Fruit fly (Drosophila melanogaster) whole organism, larva: Measurements from ENCODE around the gene CG16959.

Experiments
- noc ChIP-seq: fragments of 200-800 bp; sonication (Bioruptor generic); optimal IDR thresholded peaks from 3 replicates; lab custom pipeline; 2019; ENCODE audit warnings: missing biosample characterization, mild to moderate bottlenecking, missing genetic modification characterization, moderate library complexity

The CG16959 gene

DNA sequence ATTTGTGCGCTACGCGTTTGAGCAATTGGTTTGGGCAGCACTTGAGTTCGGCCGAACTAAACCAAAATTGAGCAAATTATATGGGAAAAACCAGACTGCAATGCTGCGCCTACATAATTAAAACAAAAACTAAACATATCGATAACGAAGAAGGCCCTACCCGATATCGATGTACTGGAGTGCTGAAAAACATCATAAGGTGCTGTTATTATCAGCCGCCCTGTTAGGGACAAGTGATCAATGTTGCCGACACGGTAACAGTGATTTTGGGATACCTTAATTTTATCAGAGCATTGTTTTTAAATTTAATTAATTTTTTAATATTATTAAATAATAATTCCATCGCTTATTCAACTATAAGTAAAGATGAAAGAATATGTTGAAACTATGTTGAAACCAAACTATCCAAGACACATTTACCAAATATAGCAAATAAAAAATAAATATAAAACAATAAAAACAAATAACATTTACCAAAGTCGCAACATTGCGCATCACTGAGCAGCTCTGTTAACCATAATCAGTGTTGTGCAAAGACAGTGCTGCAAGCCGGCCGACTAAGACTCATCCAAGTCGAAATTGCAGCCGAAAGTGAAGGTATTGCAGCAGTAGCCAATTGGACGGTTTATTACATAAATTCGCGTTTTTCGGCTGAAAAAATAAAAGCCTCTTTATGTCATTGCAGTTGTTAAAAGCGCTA, 30.4 kb downstream of the CG16959 start, which contains the start of the genes sstn, Plp and GlyRS:
sstn (minus strand) TSS at position 131 of the 700 bp plus-strand sequence.
Plp (minus strand) TSS at position 136 of the 700 bp plus-strand sequence.
GlyRS (plus strand) TSS at position 554 of the 700 bp plus-strand sequence.
- peak; percentile 58 for TF ChIP-seq noc (tag; lab: Kevin White, UChicago)

DNA sequence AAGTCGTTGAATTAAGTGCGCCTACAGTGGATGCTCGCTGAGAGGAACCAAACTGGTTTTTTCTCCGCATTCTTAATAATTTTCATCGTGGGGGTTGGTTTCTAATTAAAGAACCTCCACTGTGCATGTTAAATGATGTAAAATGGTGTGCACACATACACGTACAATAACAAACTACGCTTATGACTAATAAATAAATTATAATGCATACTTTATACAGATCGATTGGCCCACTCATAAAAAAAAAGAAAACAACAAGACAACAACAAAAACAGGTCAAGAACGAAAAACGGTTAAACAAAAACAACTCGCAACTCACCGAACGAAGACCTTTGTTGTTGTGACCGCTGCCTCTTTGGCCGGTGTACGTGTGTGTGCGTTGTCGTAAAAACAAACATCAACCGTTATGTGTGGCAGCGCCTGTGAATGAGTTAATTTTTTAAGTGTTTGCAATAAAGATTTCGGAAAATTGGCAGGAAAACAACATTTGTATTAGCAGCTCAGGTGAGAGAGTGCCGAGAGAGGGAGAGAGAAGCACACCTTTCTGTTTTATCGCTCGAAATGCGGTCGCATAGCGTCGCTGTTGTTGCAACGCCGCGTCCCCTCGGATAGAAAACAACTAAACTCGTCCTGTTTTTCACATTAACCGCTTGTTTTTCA, 31.1 kb downstream of the CG16959 start:
- TF ChIP-seq noc (tag; lab: Kevin White, UChicago): no peak

DNA sequence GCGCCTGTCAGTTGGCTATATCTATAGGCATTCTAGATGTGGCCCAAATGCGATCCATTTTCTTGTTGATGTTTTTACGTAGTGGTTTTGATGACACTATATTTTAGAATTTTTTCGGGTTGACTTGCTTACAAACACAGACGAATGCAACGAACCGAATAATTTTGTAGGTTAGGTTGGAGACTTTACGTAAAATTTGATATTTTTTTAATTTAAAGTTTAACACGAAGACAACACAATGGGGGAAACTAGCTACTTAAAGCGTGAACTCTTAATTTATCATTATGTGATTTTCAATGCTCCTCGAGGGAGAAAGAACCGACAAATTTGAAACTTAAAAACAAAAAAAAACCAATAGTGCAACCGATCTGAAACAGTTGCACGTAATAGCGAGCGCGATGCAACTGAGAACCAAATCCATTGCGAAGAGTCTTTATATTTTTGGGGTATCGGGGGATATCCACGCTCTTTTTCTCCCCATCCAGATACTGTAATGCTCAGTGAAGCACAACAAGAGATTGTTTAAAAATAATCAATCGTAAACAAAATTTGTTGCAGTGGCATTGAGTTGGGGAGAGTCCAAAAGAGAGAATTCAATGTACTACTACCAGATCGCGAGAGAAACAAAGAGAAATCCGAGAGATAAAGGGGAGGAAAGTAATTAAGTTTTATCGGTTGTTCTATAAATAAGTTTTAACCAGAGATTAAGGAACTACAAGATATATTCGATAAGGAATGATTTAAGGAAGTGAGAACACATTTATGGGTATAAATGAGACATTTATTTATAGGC, 35.0 kb downstream of the CG16959 start:
- no peak for TF ChIP-seq noc (tag; lab: Kevin White, UChicago)

DNA sequence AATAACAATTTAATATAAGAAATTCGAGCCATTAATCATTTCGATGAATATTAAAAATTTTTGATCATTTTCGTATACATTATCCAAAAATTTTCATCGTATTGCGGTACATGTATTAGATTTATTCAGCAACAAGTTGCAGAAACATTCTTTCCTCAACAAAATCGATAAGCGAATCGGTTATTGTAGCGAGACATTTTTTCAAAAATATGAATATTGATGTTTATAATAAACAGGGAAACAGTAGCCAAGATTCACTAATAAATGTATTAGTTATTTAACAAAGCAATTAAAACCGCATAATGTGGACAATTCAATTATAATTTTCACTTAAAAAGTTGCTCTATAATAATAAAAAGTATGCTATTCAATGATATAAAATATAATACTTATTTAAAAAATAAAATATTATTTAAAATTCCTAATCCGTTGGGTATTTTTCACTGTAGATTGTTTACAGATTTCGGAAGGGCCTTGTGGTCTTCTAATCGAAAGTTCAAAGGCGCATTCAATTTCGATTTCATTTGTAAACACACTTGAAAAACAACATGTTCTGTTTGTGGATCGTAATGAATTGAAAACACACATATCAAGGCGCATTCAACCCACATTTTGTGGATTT, 35.9 kb downstream of the CG16959 start:
- TF ChIP-seq noc (tag; lab: Kevin White, UChicago): no peak

DNA sequence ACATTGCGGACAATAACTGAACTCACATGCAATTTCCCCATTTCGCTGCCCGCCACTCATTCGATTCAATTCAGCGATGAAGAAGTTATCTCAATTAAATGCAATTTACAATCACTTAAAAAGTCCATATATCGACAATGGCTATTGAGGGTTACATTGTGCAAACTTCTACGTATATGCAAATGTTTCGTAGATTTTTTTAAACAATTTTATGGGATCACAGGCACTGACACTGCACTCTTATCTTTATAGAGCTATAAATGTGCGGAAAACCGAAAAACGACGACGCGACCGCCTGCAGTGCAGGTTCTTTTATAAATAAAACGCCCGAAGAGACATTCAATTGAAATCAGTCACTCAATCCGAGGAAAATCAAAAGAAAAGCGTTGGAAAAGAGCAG, 36.8 kb downstream of the CG16959 start:
- no peak for TF ChIP-seq noc (tag; lab: Kevin White, UChicago)

DNA sequence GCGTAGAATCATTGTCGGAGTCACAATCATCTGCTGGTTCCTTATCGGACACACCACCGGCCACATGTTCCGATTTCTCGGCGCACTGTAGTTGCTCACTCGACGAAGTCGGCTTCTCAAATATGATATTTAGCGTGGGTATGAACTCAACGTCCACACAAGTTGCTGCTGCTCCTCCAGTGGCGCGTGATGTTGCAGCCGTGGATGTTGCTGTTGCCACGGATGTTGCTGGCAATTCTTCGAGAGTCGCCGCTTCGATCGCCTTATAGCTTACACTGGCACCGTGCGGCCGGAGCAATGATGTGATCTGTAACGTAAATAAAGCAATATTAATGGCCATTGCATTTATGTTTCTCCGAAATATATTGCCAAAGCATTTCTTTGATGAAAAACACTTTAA, 40.8 kb downstream of the CG16959 start:
- TF ChIP-seq noc (tag; lab: Kevin White, UChicago): no peak

DNA sequence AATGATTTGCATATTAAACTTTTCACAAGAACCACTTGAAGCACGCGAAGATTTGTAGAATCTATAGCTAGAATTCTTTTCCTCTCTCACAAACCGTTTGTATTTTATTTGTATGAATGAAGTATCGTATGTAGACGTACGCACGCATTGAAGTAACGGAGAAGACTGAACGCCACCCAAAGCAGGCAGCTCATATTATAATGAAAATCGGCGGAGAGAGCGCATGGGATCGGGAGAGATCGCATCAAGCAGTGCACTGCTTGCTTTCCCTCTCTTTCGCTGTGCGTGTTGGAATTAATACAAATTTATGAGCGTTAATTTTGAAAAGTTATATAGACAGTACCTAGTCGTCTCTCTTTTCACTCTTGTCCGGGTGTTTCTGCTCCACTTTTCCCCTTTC, 45.8 kb downstream of the CG16959 start:
- no peak for TF ChIP-seq noc (tag; lab: Kevin White, UChicago)

DNA sequence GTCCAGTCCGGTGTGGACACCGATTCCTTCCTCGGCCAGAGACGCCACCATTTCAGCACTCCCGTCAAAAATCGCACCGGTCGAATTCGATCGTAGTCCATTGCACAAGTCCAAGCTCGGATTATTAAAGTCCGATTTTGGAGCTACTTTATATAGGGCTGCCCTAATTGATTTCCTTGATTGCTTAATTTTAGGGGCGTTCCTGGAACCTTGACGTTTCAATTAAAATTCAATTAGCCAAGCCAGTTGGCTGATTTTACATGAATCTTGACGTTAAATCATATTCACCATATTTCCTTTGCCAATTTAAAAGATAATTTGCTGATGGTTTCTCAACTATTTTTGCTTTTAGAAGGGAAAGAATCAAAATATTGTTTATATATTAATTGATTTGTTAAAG, 46.8 kb downstream of the CG16959 start, which contains the start of gene Or71a:
Or71a (minus strand) TSS at position 101 of the 400 bp plus-strand sequence.
- TF ChIP-seq noc (tag; lab: Kevin White, UChicago): no peak

DNA sequence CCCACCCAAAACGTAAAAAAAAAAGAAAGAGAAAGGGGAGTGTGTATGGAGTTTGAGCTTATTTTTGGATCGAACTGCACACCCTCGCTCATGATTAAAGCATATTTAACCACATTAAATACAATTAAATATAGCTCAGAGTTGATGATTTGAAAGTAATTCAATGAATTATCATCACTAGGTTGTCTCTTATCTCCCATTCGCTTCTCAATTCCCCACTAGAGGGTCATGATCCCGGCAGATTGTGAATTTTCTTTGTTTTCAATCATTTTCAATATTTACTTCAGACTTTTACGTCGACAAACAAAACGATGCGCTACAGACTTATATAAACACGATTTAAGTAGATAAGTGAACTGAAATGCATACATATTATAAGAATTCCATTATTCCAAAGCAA, 48.7 kb downstream of the CG16959 start:
- TF ChIP-seq noc (tag; lab: Kevin White, UChicago): no peak

DNA sequence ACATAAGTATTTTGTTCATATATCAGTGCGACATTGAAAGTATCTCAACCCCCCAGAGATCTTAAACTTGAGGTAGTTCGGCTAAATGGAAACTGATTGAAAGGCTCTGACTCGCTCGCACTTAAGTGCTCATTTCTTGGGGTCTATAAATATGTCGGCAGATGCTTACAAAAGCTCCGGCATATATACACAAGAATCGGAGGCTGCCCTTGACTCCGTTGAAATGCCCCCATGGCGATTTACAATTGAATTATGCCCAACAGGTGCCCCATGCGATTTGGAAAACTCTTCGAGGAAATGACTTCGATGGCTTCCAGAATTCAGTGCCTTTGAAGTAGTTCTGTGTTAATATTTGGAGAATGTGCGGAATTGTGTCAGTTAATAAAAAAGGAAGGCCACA, 51.4 kb downstream of the CG16959 start:
- no peak for TF ChIP-seq noc (tag; lab: Kevin White, UChicago)

DNA sequence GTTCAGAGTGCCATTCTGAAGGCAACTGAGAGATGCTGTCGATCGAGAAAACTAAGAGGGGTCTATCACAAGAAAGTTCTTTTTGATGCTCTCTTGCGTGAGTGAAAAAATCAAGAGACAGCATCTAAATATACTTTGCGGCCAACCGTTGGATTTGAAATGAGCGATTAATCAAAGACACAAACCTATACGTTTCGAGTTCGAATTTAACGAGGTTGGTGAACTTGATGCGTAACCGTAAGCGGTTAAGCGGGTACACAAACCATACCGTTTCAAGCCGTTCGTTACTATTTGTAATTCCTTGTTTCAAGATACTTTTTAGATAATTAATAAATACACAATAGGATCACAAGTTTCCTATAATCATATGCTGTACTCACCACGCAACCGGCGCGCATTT, 53.0 kb downstream of the CG16959 start:
- no peak for TF ChIP-seq noc (tag; lab: Kevin White, UChicago)
